Fruit fly (Drosophila melanogaster) whole organism, prepupa: ENCODE data around the gene CG4456.
A peak's percentile ranks its signal among the peaks of the same experiment; 100 is the strongest.

Source experiments
- Blimp-1 ChIP-seq: fragments of 200-800 bp; sonication (Bioruptor generic); optimal IDR thresholded peaks from 3 replicates; lab custom pipeline; 2017; ENCODE audit warnings: missing biosample characterization, missing genetic modification characterization, mild to moderate bottlenecking, moderate library complexity, missing genetic modification reagents
- CG10631 ChIP-seq: fragments of 200-800 bp; sonication (Bioruptor generic); optimal IDR thresholded peaks from 2 replicates; lab custom pipeline; 2016; ENCODE audit warnings: missing biosample characterization, missing genetic modification characterization
- CG10669 ChIP-seq: fragments of 200-800 bp; sonication (Bioruptor generic); optimal IDR thresholded peaks from 3 replicates; lab custom pipeline; 2018; ENCODE audit warnings: missing biosample characterization, mild to moderate bottlenecking, missing genetic modification characterization, moderate library complexity
- CG11294 ChIP-seq: fragments of 200-800 bp; sonication (Bioruptor generic); IDR thresholded peaks from 2 replicates; pipeline ENCODE4 v1.3.6; 2022; ENCODE audit warnings: missing biosample characterization, missing genetic modification characterization
- CG15336 ChIP-seq: fragments of 200-800 bp; sonication (Bioruptor generic); IDR thresholded peaks from 2 replicates; pipeline ENCODE4 v1.3.6; 2022; ENCODE audit warnings: missing biosample characterization, missing genetic modification characterization
- CG1621 ChIP-seq: fragments of 200-800 bp; sonication (Bioruptor generic); optimal IDR thresholded peaks from 3 replicates; lab custom pipeline; 2018; ENCODE audit warnings: missing biosample characterization, mild to moderate bottlenecking, missing genetic modification characterization
- CG16779 ChIP-seq: fragments of 200-800 bp; sonication (Bioruptor generic); optimal IDR thresholded peaks from 3 replicates; lab custom pipeline; 2017; ENCODE audit warnings: missing biosample characterization, mild to moderate bottlenecking, missing genetic modification characterization
- CG3032 ChIP-seq: fragments of 200-800 bp; optimal IDR thresholded peaks from 2 replicates; lab custom pipeline; 2019; ENCODE audit warnings: missing biosample characterization, mild to moderate bottlenecking, missing genetic modification characterization, moderate library complexity
- CG31627 ChIP-seq: fragments of 200-800 bp; sonication (Bioruptor generic); optimal IDR thresholded peaks from 3 replicates; lab custom pipeline; 2016; ENCODE audit warnings: missing biosample characterization, missing genetic modification characterization
- CG3919 ChIP-seq: fragments of 200-800 bp; sonication (Bioruptor generic); optimal IDR thresholded peaks from 3 replicates; lab custom pipeline; 2016; ENCODE audit warnings: missing biosample characterization, missing genetic modification characterization
- CG6163 ChIP-seq: fragments of 200-800 bp; sonication (Bioruptor generic); IDR thresholded peaks from 3 replicates; pipeline ENCODE4 v1.3.6; 2022; ENCODE audit warnings: missing biosample characterization, missing genetic modification characterization
- CG6808 ChIP-seq: fragments of 200-800 bp; sonication (Bioruptor generic); optimal IDR thresholded peaks from 3 replicates; lab custom pipeline; 2017; ENCODE audit warnings: missing biosample characterization, missing genetic modification characterization, mild to moderate bottlenecking, moderate library complexity, missing genetic modification reagents
- CG6854 ChIP-seq: fragments of 200-800 bp; sonication (Bioruptor generic); optimal IDR thresholded peaks from 2 replicates; lab custom pipeline; 2017; ENCODE audit warnings: missing biosample characterization, mild to moderate bottlenecking, missing genetic modification characterization
- CG9139 ChIP-seq: fragments of 200-800 bp; sonication (Bioruptor generic); optimal IDR thresholded peaks from 3 replicates; lab custom pipeline; 2017; ENCODE audit warnings: missing biosample characterization, mild to moderate bottlenecking, missing genetic modification characterization
- Eip78C ChIP-seq: fragments of 200-800 bp; sonication (Bioruptor generic); peaks from one replicate; lab custom pipeline; 2016; ENCODE audit warnings: missing biosample characterization, missing genetic modification characterization
- Eip93F ChIP-seq: fragments of 200-800 bp; sonication (Bioruptor generic); optimal IDR thresholded peaks from 2 replicates; lab custom pipeline; 2016; ENCODE audit warnings: missing biosample characterization, mild to moderate bottlenecking, missing genetic modification characterization
- Ets21C ChIP-seq: fragments of 200-800 bp; sonication (Bioruptor generic); optimal IDR thresholded peaks from 3 replicates; lab custom pipeline; 2016; ENCODE audit warnings: missing biosample characterization, missing genetic modification characterization
- Ets96B ChIP-seq: fragments of 200-800 bp; optimal IDR thresholded peaks from 2 replicates; lab custom pipeline; 2019; ENCODE audit warnings: missing biosample characterization, mild to moderate bottlenecking, missing genetic modification characterization, moderate library complexity
- Hr4 ChIP-seq: fragments of 200-800 bp; sonication (Bioruptor generic); optimal IDR thresholded peaks from 3 replicates; lab custom pipeline; 2016; ENCODE audit warnings: missing biosample characterization, missing genetic modification characterization
- Lpt ChIP-seq: fragments of 200-800 bp; sonication (Bioruptor generic); optimal IDR thresholded peaks from 3 replicates; lab custom pipeline; 2016; ENCODE audit warnings: missing biosample characterization, missing genetic modification characterization
- Sox102F ChIP-seq: fragments of 200-800 bp; sonication (Bioruptor generic); optimal IDR thresholded peaks from 2 replicates; lab custom pipeline; 2016; ENCODE audit warnings: missing biosample characterization, mild to moderate bottlenecking, missing genetic modification characterization
- Sox14 ChIP-seq: fragments of 200-800 bp; sonication (Bioruptor generic); optimal IDR thresholded peaks from 3 replicates; lab custom pipeline; 2016; ENCODE audit warnings: missing biosample characterization, missing genetic modification characterization
- cyc ChIP-seq: fragments of 200-800 bp; sonication (Bioruptor generic); optimal IDR thresholded peaks from 3 replicates; lab custom pipeline; 2016; ENCODE audit warnings: missing biosample characterization, missing genetic modification characterization
- esn ChIP-seq: fragments of 200-800 bp; sonication (Bioruptor generic); optimal IDR thresholded peaks from 2 replicates; lab custom pipeline; 2016; ENCODE audit warnings: missing biosample characterization, mild to moderate bottlenecking, missing genetic modification characterization, moderate library complexity
- fd85E ChIP-seq: fragments of 200-800 bp; sonication (Bioruptor generic); optimal IDR thresholded peaks from 3 replicates; lab custom pipeline; 2016; ENCODE audit warnings: missing biosample characterization, missing genetic modification characterization
- fkh ChIP-seq: fragments of 200-800 bp; sonication (Bioruptor generic); optimal IDR thresholded peaks from 3 replicates; lab custom pipeline; 2017; ENCODE audit warnings: missing biosample characterization, mild to moderate bottlenecking, missing genetic modification characterization, moderate library complexity
- lz ChIP-seq: fragments of 200-800 bp; sonication (Bioruptor generic); optimal IDR thresholded peaks from 3 replicates; lab custom pipeline; 2016; ENCODE audit warnings: missing biosample characterization, missing genetic modification characterization
- ss ChIP-seq, 2 experiments: fragments of 200-800 bp; sonication (Bioruptor generic); optimal IDR thresholded peaks; 2 replicates in 1 of 2; 3 replicates in 1 of 2; lab custom pipeline; 2017 to 2018; ENCODE audit warnings: mild to moderate bottlenecking in 2 of 2, missing biosample characterization in 2 of 2, missing genetic modification characterization in 2 of 2, moderate library complexity in 1 of 2
- svp ChIP-seq: fragments of 200-800 bp; sonication (Bioruptor generic); peaks from one replicate; lab custom pipeline; 2016; ENCODE audit warnings: missing biosample characterization, missing genetic modification characterization
- topi ChIP-seq: fragments of 200-800 bp; sonication (Bioruptor generic); optimal IDR thresholded peaks from 3 replicates; lab custom pipeline; 2016; ENCODE audit warnings: missing biosample characterization, missing genetic modification characterization
- vri ChIP-seq: fragments of 200-800 bp; sonication (Bioruptor generic); optimal IDR thresholded peaks from 3 replicates; lab custom pipeline; 2016; ENCODE audit warnings: missing biosample characterization, mild to moderate bottlenecking, missing genetic modification characterization

Gene CG4456

DNA sequence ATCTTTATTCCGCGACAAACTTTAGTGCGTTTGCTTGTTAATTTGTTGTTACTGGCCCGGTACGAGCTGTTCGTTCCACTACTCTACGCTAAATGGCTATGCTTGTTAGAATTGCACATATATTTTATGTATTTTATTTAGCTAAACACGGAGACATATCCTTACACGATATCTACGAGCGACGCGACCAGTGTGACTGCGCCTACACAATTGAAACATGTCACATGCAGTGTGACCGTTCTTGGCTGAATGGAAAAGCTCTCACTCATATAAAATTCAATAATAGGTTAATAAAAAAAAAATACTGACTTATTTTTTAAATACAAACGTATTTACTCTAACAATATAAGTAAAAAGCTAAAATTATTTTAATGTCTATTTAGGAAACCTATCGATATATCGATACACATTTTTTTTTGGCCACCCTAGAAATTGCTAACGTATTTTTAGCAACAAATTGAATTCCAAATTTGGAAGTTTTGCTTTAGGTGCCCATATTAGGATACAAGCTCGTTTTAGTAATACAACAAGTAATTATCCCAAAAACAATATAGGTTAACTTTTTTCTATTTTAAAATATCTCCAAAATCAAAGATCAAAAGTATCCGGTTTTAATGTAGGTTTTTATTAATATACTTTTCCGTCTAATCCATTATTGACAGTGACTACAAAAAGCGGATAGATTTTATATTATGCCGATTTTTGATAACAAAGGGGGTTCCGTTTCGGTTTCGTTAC, 26.7 kb downstream of the CG4456 start, which contains the start of gene CG4080 (continued):
- peak; percentile 21 for TF ChIP-seq Sox14 (GFP tag; lab: Kevin White, UChicago)
- TF ChIP-seq CG3032 (tag; lab: Kevin White, UChicago) = no peak
- no peak for TF ChIP-seq fd85E
- no peak for TF ChIP-seq CG11294 (GFP tag; lab: Robert Waterston, UW)
- TF ChIP-seq CG10631 (GFP tag; lab: Kevin White, UChicago) = no peak
- TF ChIP-seq Lpt (GFP tag; lab: Kevin White, UChicago) = no peak
- peak; percentile 43 for TF ChIP-seq CG16779 (tag; lab: Kevin White, UChicago)
- no peak for TF ChIP-seq Ets96B (tag; lab: Kevin White, UChicago)
- TF ChIP-seq CG31627 (GFP tag; lab: Kevin White, UChicago) = no peak
- TF ChIP-seq CG6808 = no peak
- TF ChIP-seq svp (GFP tag; lab: Kevin White, UChicago) = peak; percentile 59
- TF ChIP-seq lz = peak; percentile 37

DNA sequence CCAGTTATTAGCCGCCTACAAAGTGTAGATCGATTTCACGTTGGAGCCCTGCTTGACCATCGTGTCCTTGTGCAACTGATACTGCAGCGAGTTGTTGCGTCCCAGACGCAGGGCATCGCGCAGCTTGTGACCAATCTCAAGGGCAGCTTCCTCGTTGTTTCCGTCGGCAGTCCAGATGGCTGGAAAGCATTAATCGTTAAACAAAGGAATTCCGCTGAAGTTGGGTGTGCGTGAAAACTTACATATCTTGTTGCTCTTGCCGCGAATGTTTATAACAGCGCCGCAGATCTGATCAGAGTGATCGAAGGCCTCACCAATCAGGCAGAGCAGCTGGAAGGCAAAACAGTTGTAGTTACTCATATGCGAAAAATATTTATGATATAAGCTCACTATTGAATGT, 27.3 kb downstream of the CG4456 start:
- TF ChIP-seq Ets21C (no peak), CG3032 (tag; lab: Kevin White, UChicago) (no peak), CG1621 (tag; lab: Kevin White, UChicago) (peak; percentile 55), Sox14 (GFP tag; lab: Kevin White, UChicago) (peak; percentile 13)

- peak; percentile 43; the same call in 1 of the 2 replicates for TF ChIP-seq CG15336
- 0 out of 3 replicates have a peak, but pooled peaks have one; percentile 24 for TF ChIP-seq CG6163 (GFP tag; lab: Robert Waterston, UW)
- no peak for TF ChIP-seq Blimp-1 (GFP tag; lab: Kevin White, UChicago)
- no peak for TF ChIP-seq fd85E
- peak; percentile 58 for TF ChIP-seq CG1621 (tag; lab: Kevin White, UChicago)
- TF ChIP-seq lz = no peak
- TF ChIP-seq Eip93F (GFP tag; lab: Kevin White, UChicago) = no peak
- TF ChIP-seq Hr4 (GFP tag; lab: Kevin White, UChicago) = no peak
Observed at dm6 chr3L:9400697-9401353, 28.3 kb downstream of the CG4456 start.

DNA sequence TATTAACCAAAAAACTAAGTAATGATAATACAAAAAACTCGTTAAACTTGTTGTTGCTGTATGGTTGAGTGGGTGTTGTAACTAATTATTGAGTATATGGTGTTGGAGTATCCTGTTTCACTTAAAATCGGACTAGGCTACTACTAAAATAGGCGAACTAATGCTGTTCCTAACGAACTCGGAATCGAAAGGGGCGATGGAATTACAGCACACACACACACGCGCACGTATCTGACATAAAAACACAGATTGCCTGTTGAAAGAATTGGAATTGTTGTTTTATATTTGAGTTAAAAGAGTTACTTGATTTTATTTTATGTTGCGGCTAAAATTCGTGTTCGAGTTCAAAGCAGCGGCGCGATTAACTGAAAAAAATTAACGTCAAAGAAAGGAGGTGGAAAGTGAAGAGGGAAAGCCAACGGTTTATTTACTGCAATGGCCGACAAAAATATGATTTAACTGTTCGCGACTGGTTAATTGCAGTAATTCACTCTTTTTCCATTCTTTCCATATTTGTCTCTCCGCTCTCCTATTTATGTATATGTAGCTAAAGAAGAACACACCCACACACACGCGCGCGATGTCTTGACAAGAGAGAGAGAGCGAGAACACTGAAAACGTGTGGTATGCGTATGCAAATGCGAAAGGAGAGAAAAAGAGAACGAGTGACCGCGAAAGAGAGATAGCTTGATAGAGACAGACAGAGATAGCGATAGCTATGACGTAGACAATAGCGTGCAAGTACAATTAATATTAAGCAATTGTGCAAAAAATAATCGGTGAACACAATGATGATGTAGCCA, 29.0 kb downstream of the CG4456 start:
- TF ChIP-seq CG9139 (GFP tag; lab: Kevin White, UChicago) = peak; percentile 13
- TF ChIP-seq ss (GFP tag; optimal IDR thresholded peaks at IDR 0.05; lab: Kevin White, UChicago) = peak; percentile 44 to 72
- TF ChIP-seq CG16779 (tag; lab: Kevin White, UChicago) = peak; percentile 15
- TF ChIP-seq CG3919 = no peak
- peak; percentile 67 for TF ChIP-seq vri (GFP tag; lab: Kevin White, UChicago)
- TF ChIP-seq CG6854 (GFP tag; lab: Kevin White, UChicago) = no peak
- TF ChIP-seq Sox102F = no peak
- peak; percentile 30 for TF ChIP-seq CG1621 (tag; lab: Kevin White, UChicago)
- no peak for TF ChIP-seq esn (GFP tag; lab: Kevin White, UChicago)
- TF ChIP-seq fkh (GFP tag; lab: Kevin White, UChicago) = peak; percentile 1
- peak; percentile 56; the same call in 2 of the 3 replicates for TF ChIP-seq CG6163 (GFP tag; lab: Robert Waterston, UW)

dm6 chr3L:9402157-9402890, 29.8 kb downstream of the CG4456 start, which contains the start of gene eIF4E1:
Gene eIF4E1 (minus strand): TSS chr3L:9402460.
- TF ChIP-seq CG31627 (GFP tag; lab: Kevin White, UChicago) (peak; percentile 9), cyc (GFP tag; lab: Kevin White, UChicago) (no peak), CG6163 (GFP tag; lab: Robert Waterston, UW) (0 out of 3 replicates have a peak, but pooled peaks have one; percentile 0), lz (peak; percentile 14), fd85E (no peak), CG10669 (GFP tag; lab: Kevin White, UChicago) (no peak), topi (GFP tag; lab: Kevin White, UChicago) (peak; percentile 8), Eip78C (GFP tag; lab: Kevin White, UChicago) (peak; percentile 83)
